Worm (Caenorhabditis elegans) whole organism, L2 larva: ENCODE results near the gene str-19.
"Not testable (repeated sequence)": the region's sequence is repeated elsewhere in the genome, so short reads cannot be mapped to it uniquely, and the experiment has no call there.

ENCODE experiments used
- R02D3.7 ChIP-seq: fragments of 150-350 bp; optimal IDR thresholded peaks from 2 replicates; lab custom pipeline; 2014; ENCODE audit warnings: missing biosample characterization, missing genetic modification characterization
- Y55F3AM.14 ChIP-seq: fragments of 200-800 bp; sonication (Bioruptor generic); optimal IDR thresholded peaks from 2 replicates; lab custom pipeline; 2018; ENCODE audit warnings: mild to moderate bottlenecking, missing genetic modification characterization, missing compliant biosample characterization
- ZK546.5 ChIP-seq: sonication (generic microtip); optimal IDR thresholded peaks from 2 replicates; lab custom pipeline; 2017; ENCODE audit warnings: missing biosample characterization, missing genetic modification characterization
- alr-1 ChIP-seq: fragments of 150-350 bp; optimal IDR thresholded peaks from 2 replicates; lab custom pipeline; 2014; ENCODE audit warnings: missing biosample characterization, missing genetic modification characterization
- aly-2 ChIP-seq: fragments of 150-350 bp; optimal IDR thresholded peaks from 2 replicates; lab custom pipeline; 2014; ENCODE audit warnings: missing biosample characterization, missing genetic modification characterization
- ama-1 ChIP-seq: fragments of 150-350 bp; optimal IDR thresholded peaks from 2 replicates; lab custom pipeline; 2018; ENCODE audit warnings: inconsistent platforms
- ceh-82 ChIP-seq: fragments of 150-350 bp; optimal IDR thresholded peaks from 2 replicates; lab custom pipeline; 2014; ENCODE audit warnings: missing biosample characterization, missing genetic modification characterization
- crh-2 ChIP-seq: sonication (generic microtip); optimal IDR thresholded peaks from 2 replicates; lab custom pipeline; 2017; ENCODE audit warnings: missing biosample characterization, missing genetic modification characterization
- elt-3 ChIP-seq: sonication (generic microtip); optimal IDR thresholded peaks from 2 replicates; lab custom pipeline; 2017; ENCODE audit warnings: missing biosample characterization, missing genetic modification characterization
- fos-1 ChIP-seq: fragments of 150-350 bp; optimal IDR thresholded peaks from 2 replicates; lab custom pipeline; 2014; ENCODE audit warnings: missing biosample characterization, missing genetic modification characterization
- gmeb-1 ChIP-seq: fragments of 150-350 bp; optimal IDR thresholded peaks from 2 replicates; lab custom pipeline; 2014; ENCODE audit warnings: missing biosample characterization, missing genetic modification characterization
- lin-11 ChIP-seq: fragments of 150-350 bp; sonication (generic microtip); optimal IDR thresholded peaks from 2 replicates; lab custom pipeline; 2014; ENCODE audit warnings: missing biosample characterization, missing genetic modification characterization, inconsistent platforms, mixed read lengths
- lin-13 ChIP-seq: fragments of 150-350 bp; optimal IDR thresholded peaks from 2 replicates; lab custom pipeline; 2014; ENCODE audit warnings: missing biosample characterization, missing genetic modification reagents, missing genetic modification characterization
- lin-39 ChIP-seq: fragments of 150-350 bp; optimal IDR thresholded peaks from 2 replicates; lab custom pipeline; 2014; ENCODE audit warnings: missing biosample characterization, missing genetic modification reagents, missing genetic modification characterization
- lsy-2 ChIP-seq, 2 experiments: fragments of 150-350 bp in 1 of 2; sonication (generic microtip) in 1 of 2; optimal IDR thresholded peaks; 2 replicates each; lab custom pipeline; 2014 to 2017; ENCODE audit warnings: missing biosample characterization in 2 of 2, missing genetic modification characterization in 2 of 2
- mbf-1 ChIP-seq: sonication (generic microtip); optimal IDR thresholded peaks from 2 replicates; lab custom pipeline; 2017; ENCODE audit warnings: missing biosample characterization, missing genetic modification characterization
- nhr-11 ChIP-seq: fragments of 150-350 bp; optimal IDR thresholded peaks from 2 replicates; lab custom pipeline; 2014; ENCODE audit warnings: missing biosample characterization, missing genetic modification characterization
- nhr-12 ChIP-seq: fragments of 150-350 bp; optimal IDR thresholded peaks from 2 replicates; lab custom pipeline; 2014; ENCODE audit warnings: missing biosample characterization, missing genetic modification characterization
- nhr-129 ChIP-seq: fragments of 150-350 bp; optimal IDR thresholded peaks from 2 replicates; lab custom pipeline; 2014; ENCODE audit warnings: missing biosample characterization, missing genetic modification characterization
- nhr-21 ChIP-seq: fragments of 150-350 bp; optimal IDR thresholded peaks from 2 replicates; lab custom pipeline; 2014; ENCODE audit warnings: missing biosample characterization, missing genetic modification characterization
- nhr-237 ChIP-seq: fragments of 150-350 bp; optimal IDR thresholded peaks from 2 replicates; lab custom pipeline; 2014; ENCODE audit warnings: missing biosample characterization, missing genetic modification characterization
- nhr-25 ChIP-seq: fragments of 150-350 bp; sonication (generic microtip); optimal IDR thresholded peaks from 3 replicates; lab custom pipeline; 2014; ENCODE audit warnings: missing biosample characterization, missing genetic modification characterization
- nhr-6 ChIP-seq: fragments of 150-350 bp; optimal IDR thresholded peaks from 2 replicates; lab custom pipeline; 2014; ENCODE audit warnings: missing biosample characterization, missing genetic modification characterization
- peb-1 ChIP-seq: fragments of 150-350 bp; optimal IDR thresholded peaks from 2 replicates; lab custom pipeline; 2014; ENCODE audit warnings: missing biosample characterization, missing genetic modification characterization
- sem-4 ChIP-seq: fragments of 150-350 bp; optimal IDR thresholded peaks from 2 replicates; lab custom pipeline; 2014; ENCODE audit warnings: missing biosample characterization, missing genetic modification reagents, missing genetic modification characterization
- sma-9 ChIP-seq, 2 experiments: fragments of 150-350 bp in 1 of 2; sonication (generic microtip) in 1 of 2; optimal IDR thresholded peaks; 2 replicates each; lab custom pipeline; 2014 to 2016; ENCODE audit warnings: missing genetic modification characterization in 2 of 2, mild to moderate bottlenecking in 1 of 2, missing biosample characterization in 1 of 2, missing compliant biosample characterization in 1 of 2, missing genetic modification reagents in 1 of 2, moderate library complexity in 1 of 2
- snpc-4 ChIP-seq: fragments of 150-350 bp; optimal IDR thresholded peaks from 2 replicates; lab custom pipeline; 2014; ENCODE audit warnings: missing biosample characterization, missing genetic modification characterization
- unc-39 ChIP-seq: fragments of 150-350 bp; optimal IDR thresholded peaks from 2 replicates; lab custom pipeline; 2014; ENCODE audit warnings: missing biosample characterization, missing genetic modification characterization
- unc-62 ChIP-seq: fragments of 150-350 bp; optimal IDR thresholded peaks from 2 replicates; lab custom pipeline; 2014; ENCODE audit warnings: missing biosample characterization, missing genetic modification reagents, missing genetic modification characterization
- zag-1 ChIP-seq: fragments of 150-350 bp; optimal IDR thresholded peaks from 2 replicates; lab custom pipeline; 2014; ENCODE audit warnings: missing biosample characterization, missing genetic modification characterization
- ztf-11 ChIP-seq: sonication (generic microtip); optimal IDR thresholded peaks from 2 replicates; lab custom pipeline; 2017; ENCODE audit warnings: missing biosample characterization, missing genetic modification characterization
- ztf-4 ChIP-seq: fragments of 150-350 bp; optimal IDR thresholded peaks from 2 replicates; lab custom pipeline; 2014; ENCODE audit warnings: missing biosample characterization, missing genetic modification characterization

Gene str-19

DNA sequence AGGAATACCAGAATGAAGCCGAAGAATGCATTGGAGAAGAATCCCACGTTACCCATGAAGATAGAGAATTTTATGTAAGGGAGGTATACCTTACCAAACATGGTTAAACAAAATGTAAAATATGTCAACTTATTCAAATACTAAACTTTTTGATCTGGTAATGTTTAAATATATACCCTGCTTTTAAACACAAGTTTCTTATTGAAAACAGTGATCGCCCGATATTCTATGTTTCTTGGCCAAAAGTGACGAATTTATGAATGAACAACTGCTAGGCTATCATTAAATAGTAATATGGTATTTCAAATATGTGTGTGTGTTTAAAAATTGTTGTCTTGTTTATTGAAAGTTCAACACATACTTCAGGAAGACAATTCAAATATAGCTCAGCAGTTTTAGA lies 4.1 kb upstream of the str-19 start, which contains the start of gene T23D5.8:
Gene T23D5.8, minus strand, starts transcription at position 101 of the 400 bp plus-strand sequence.
- not testable (repeated sequence) for TF ChIP-seq peb-1 (tag; lab: Kevin White, UChicago); lin-39 (tag; lab: Kevin White, UChicago); elt-3

DNA sequence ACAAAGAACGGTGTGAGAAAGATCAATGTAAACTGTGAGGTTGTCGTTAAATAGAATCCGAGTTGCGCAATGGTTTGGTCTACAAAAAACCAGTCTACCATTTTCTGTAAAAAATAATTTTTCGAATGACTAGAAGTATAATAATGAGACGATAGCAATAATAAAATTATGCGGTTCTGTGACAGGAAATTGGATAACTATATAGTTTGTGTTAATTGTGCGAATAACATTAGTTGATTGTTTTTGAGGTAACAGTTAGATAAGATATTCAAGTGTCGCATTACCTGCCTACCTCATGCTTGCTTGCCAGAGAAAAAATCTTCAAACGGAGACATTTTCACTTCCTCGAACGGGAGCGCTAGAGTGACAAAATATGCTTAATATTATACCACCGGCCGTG lies 2.4 kb downstream of the str-19 start, which contains the start of gene str-18:
Gene str-18, minus strand, starts transcription at position 101 of the 400 bp plus-strand sequence.
- TF ChIP-seq unc-62 (GFP tag; lab: Kevin White, UChicago), result no peak
- TF ChIP-seq nhr-129, result no peak
- TF ChIP-seq lsy-2 (tag; optimal IDR thresholded peaks at IDR 0.05; lab: Kevin White, UChicago), result no peak
- no peak for TF ChIP-seq R02D3.7 (tag; lab: Kevin White, UChicago)
- no peak for TF ChIP-seq nhr-25
- no peak for TF ChIP-seq nhr-6 (tag; lab: Kevin White, UChicago)
- TF ChIP-seq elt-3, result no peak
- no peak for TF ChIP-seq nhr-12 (tag; lab: Kevin White, UChicago)
- TF ChIP-seq nhr-237 (tag; lab: Kevin White, UChicago), result no peak
- no peak for TF ChIP-seq snpc-4 (tag; lab: Kevin White, UChicago)
- TF ChIP-seq ceh-82 (tag; lab: Kevin White, UChicago), result no peak
- no peak for TF ChIP-seq ZK546.5
- TF ChIP-seq lin-11 (tag; lab: Kevin White, UChicago), result no peak
- no peak for TF ChIP-seq gmeb-1 (tag; lab: Kevin White, UChicago)
- TF ChIP-seq fos-1 (tag; lab: Kevin White, UChicago), result no peak
- no peak for TF ChIP-seq unc-39
- no peak for TF ChIP-seq Y55F3AM.14
- no peak for TF ChIP-seq alr-1 (tag; lab: Kevin White, UChicago)
- no peak for TF ChIP-seq nhr-11 (tag; lab: Kevin White, UChicago)

DNA sequence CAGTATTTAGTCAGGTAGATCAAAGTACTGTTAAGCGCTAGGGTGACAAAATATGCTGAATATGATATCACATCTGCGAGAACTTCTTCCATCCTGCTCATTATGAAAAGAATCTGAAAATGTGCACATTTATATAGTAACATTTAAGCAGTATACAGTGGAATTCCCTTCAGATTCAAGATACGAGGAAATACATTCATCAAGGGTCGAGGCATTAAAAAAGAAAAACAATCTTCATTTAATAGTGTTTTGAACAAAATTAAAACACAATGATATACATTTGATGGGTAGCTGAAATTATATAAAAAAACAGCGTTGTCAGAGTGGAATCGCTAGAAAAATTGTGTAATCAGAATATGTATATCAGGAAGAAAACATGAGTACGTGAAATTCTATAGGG lies 8.5 kb downstream of the str-19 start, which contains the start of gene str-27:
Gene str-27, minus strand, starts transcription at position 101 of the 400 bp plus-strand sequence.
- no peak for TF ChIP-seq lin-13
- no peak for TF ChIP-seq nhr-21 (tag; lab: Kevin White, UChicago)
- TF ChIP-seq ztf-11 (tag; lab: Kevin White, UChicago), result no peak
- TF ChIP-seq, all 48 proteins: peak for 0

DNA sequence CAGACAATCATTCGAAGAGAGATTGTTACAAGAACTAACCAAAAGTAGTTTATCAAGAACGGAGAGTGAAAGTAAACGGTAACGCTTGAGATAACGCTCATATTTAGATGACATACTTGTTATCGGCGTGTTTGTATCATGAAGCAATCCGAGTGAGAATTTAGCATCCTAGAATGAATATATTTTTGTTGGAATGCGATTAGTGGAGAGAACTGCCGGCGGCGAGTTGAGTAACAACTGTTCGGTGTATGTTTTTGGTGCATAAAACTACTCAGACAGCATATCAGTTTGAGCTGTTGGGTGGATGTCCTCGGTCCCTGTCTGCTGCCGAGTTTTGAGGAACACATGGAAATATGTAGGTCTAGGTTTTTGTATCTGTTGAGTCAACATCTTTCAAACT lies 10.7 kb downstream of the str-19 start, which contains the start of gene T23D5.3:
Gene T23D5.3, minus strand, starts transcription at position 101 of the 400 bp plus-strand sequence.
- TF ChIP-seq nhr-21 (tag; lab: Kevin White, UChicago), result no peak
- no peak for TF ChIP-seq lin-13

DNA sequence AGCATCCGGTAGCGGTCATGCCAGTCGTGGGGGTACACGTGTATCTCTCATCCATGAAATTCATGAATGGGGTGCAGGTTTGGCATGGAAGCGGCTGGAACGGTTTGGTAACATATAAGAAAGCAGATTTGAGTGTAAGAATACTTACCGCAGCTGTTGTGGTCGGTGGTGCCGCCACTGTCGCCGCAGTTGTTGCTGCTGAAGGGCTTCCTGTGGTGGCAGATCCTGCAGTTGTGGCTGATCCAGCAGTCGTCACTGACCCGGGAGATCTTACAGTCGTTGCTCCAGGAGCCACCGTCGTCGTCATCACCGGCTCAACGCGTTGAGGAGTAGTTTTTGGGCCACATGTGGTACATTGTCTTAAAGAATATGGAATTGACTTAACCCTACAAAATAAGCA lies 11.2 kb downstream of the str-19 start:
- TF ChIP-seq ama-1 (lab: Kevin White, UChicago) (no peak), ztf-4 (tag; lab: Kevin White, UChicago) (no peak), fos-1 (tag; lab: Kevin White, UChicago) (no peak), unc-62 (GFP tag; lab: Kevin White, UChicago) (no peak), ZK546.5 (no peak), gmeb-1 (tag; lab: Kevin White, UChicago) (no peak), crh-2 (no peak), mbf-1 (tag; lab: Kevin White, UChicago) (no peak), sma-9 (GFP tag; optimal IDR thresholded peaks at IDR 0.05; lab: Kevin White, UChicago) (no peak), sma-9 (tag; optimal IDR thresholded peaks at IDR 0.05; lab: Kevin White, UChicago) (no peak), lin-39 (tag; lab: Kevin White, UChicago) (no peak)

DNA sequence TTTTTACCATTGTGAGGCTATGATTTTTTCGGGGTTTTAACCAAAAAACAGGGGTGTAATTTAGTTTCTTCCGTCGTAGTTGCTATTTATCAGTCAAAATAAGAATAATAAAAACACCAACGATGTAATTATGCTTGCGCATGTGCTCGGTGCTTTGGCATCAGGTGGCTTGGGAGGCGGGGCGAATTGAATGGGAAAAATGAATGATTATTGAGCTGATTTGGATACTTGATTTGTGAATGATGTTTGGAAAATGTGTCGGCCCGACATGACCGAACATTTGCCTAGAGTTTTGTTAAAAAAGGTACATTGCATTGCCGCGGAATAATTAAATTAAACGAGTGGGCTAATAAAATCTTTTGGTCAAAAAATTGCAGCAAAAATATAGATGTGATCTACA lies 12.1 kb downstream of the str-19 start, which contains the start of gene str-38:
Gene str-38, minus strand, starts transcription at position 101 of the 400 bp plus-strand sequence.
- TF ChIP-seq zag-1 (no peak), nhr-25 (no peak), ZK546.5 (no peak), sem-4 (no peak), aly-2 (no peak), ztf-11 (tag; lab: Kevin White, UChicago) (no peak), nhr-11 (tag; lab: Kevin White, UChicago) (no peak), nhr-6 (tag; lab: Kevin White, UChicago) (no peak)
